Worm (Caenorhabditis elegans) whole organism, mixed stage, embryonic: ENCODE measurements around the gene nspf-2.
"Not testable (repeated sequence)": the region's sequence is repeated elsewhere in the genome, so short reads cannot be mapped to it uniquely, and the experiment has no call there.

Experiments used
- M03D4.4 ChIP-seq: sonication (generic microtip); optimal IDR thresholded peaks from 2 replicates; lab custom pipeline; 2017; ENCODE audit warnings: mild to moderate bottlenecking, missing genetic modification characterization, missing compliant biosample characterization
- bed-3 ChIP-seq: fragments of 200-800 bp; sonication (Bioruptor generic); optimal IDR thresholded peaks from 3 replicates; lab custom pipeline; 2018; ENCODE audit warnings: mild to moderate bottlenecking, missing genetic modification characterization, moderate library complexity, missing compliant biosample characterization
- blmp-1 ChIP-seq: fragments of 150-350 bp; optimal IDR thresholded peaks from 2 replicates; lab custom pipeline; 2014; ENCODE audit warnings: missing biosample characterization, missing genetic modification characterization
- ceh-39 ChIP-seq: fragments of 150-350 bp; optimal IDR thresholded peaks from 2 replicates; lab custom pipeline; 2014; ENCODE audit warnings: missing biosample characterization, missing genetic modification characterization
- ceh-43 ChIP-seq: fragments of 200-800 bp; sonication (Bioruptor generic); optimal IDR thresholded peaks from 2 replicates; lab custom pipeline; 2018; ENCODE audit warnings: mild to moderate bottlenecking, missing genetic modification characterization, moderate library complexity, missing compliant biosample characterization
- ceh-83 ChIP-seq: fragments of 200-800 bp; sonication (Bioruptor generic); optimal IDR thresholded peaks from 2 replicates; lab custom pipeline; 2018; ENCODE audit warnings: mild to moderate bottlenecking, missing genetic modification characterization, missing compliant biosample characterization
- ces-1 ChIP-seq: fragments of 150-350 bp; optimal IDR thresholded peaks from 2 replicates; lab custom pipeline; 2014; ENCODE audit warnings: missing biosample characterization, missing genetic modification reagents, missing genetic modification characterization
- cnd-1 ChIP-seq: fragments of 200-800 bp; sonication (Bioruptor generic); optimal IDR thresholded peaks from 2 replicates; lab custom pipeline; 2018; ENCODE audit warnings: mild to moderate bottlenecking, missing genetic modification characterization, missing compliant biosample characterization
- drap-1 ChIP-seq: fragments of 200-800 bp; sonication (Bioruptor generic); optimal IDR thresholded peaks from 3 replicates; lab custom pipeline; 2018; ENCODE audit warnings: mild to moderate bottlenecking, missing genetic modification characterization, missing compliant biosample characterization
- elt-3 ChIP-seq: fragments of 150-350 bp; optimal IDR thresholded peaks from 2 replicates; lab custom pipeline; 2014; ENCODE audit warnings: missing biosample characterization, missing genetic modification characterization
- flh-1 ChIP-seq: fragments of 200-800 bp; sonication (Bioruptor generic); optimal IDR thresholded peaks from 2 replicates; lab custom pipeline; 2018; ENCODE audit warnings: mild to moderate bottlenecking, missing genetic modification characterization, moderate library complexity, missing compliant biosample characterization
- ham-2 ChIP-seq: fragments of 200-800 bp; sonication (Bioruptor generic); optimal IDR thresholded peaks from 2 replicates; lab custom pipeline; 2018; ENCODE audit warnings: mild to moderate bottlenecking, missing genetic modification characterization, missing compliant biosample characterization
- hlh-1 ChIP-seq: fragments of 150-350 bp; optimal IDR thresholded peaks from 2 replicates; lab custom pipeline; 2014; ENCODE audit warnings: missing biosample characterization, missing genetic modification reagents, missing genetic modification characterization
- lin-32 ChIP-seq: fragments of 200-800 bp; sonication (Bioruptor generic); optimal IDR thresholded peaks from 2 replicates; lab custom pipeline; 2018; ENCODE audit warnings: mild to moderate bottlenecking, missing genetic modification characterization, missing compliant biosample characterization
- lsy-2 ChIP-seq: fragments of 150-350 bp; optimal IDR thresholded peaks from 2 replicates; lab custom pipeline; 2014; ENCODE audit warnings: missing biosample characterization, missing genetic modification characterization
- mab-5 ChIP-seq: fragments of 150-350 bp; optimal IDR thresholded peaks from 2 replicates; lab custom pipeline; 2014; ENCODE audit warnings: missing biosample characterization, missing genetic modification characterization
- nhr-12 ChIP-seq: fragments of 150-350 bp; optimal IDR thresholded peaks from 2 replicates; lab custom pipeline; 2014; ENCODE audit warnings: missing biosample characterization, missing genetic modification characterization
- nhr-28 ChIP-seq: fragments of 150-350 bp; optimal IDR thresholded peaks from 2 replicates; lab custom pipeline; 2014; ENCODE audit warnings: missing biosample characterization, missing genetic modification characterization
- nhr-76 ChIP-seq: sonication (generic microtip); optimal IDR thresholded peaks from 2 replicates; lab custom pipeline; 2017; ENCODE audit warnings: missing biosample characterization, missing genetic modification characterization
- sem-2 ChIP-seq: fragments of 200-800 bp; sonication (Bioruptor generic); optimal IDR thresholded peaks from 2 replicates; lab custom pipeline; 2018; ENCODE audit warnings: mild to moderate bottlenecking, missing genetic modification characterization, missing compliant biosample characterization
- snpc-4 ChIP-seq: fragments of 150-350 bp; optimal IDR thresholded peaks from 2 replicates; lab custom pipeline; 2014; ENCODE audit warnings: missing biosample characterization, missing genetic modification characterization
- sptf-1 ChIP-seq: sonication (generic microtip); optimal IDR thresholded peaks from 2 replicates; lab custom pipeline; 2017; ENCODE audit warnings: mild to moderate bottlenecking, missing genetic modification characterization, moderate library complexity, missing compliant biosample characterization
- tbx-8 ChIP-seq: fragments of 200-800 bp; sonication (Bioruptor generic); optimal IDR thresholded peaks from 2 replicates; lab custom pipeline; 2018; ENCODE audit warnings: mild to moderate bottlenecking, missing genetic modification characterization, moderate library complexity, missing compliant biosample characterization
- unc-120 ChIP-seq: sonication (generic microtip); optimal IDR thresholded peaks from 2 replicates; lab custom pipeline; 2017; ENCODE audit warnings: missing genetic modification characterization, missing compliant biosample characterization; ENCODE audit not compliant: poor library complexity, severe bottlenecking
- unc-39 ChIP-seq: fragments of 150-350 bp; optimal IDR thresholded peaks from 2 replicates; lab custom pipeline; 2014; ENCODE audit warnings: missing biosample characterization, missing genetic modification characterization
- unc-62 ChIP-seq: fragments of 150-350 bp; optimal IDR thresholded peaks from 2 replicates; lab custom pipeline; 2014; ENCODE audit warnings: missing biosample characterization, missing genetic modification reagents, missing genetic modification characterization
- zip-8 ChIP-seq: fragments of 150-350 bp; optimal IDR thresholded peaks from 2 replicates; lab custom pipeline; 2014; ENCODE audit warnings: missing biosample characterization, missing genetic modification characterization
- ztf-11 ChIP-seq: fragments of 150-350 bp; optimal IDR thresholded peaks from 2 replicates; lab custom pipeline; 2014; ENCODE audit warnings: missing biosample characterization, missing genetic modification characterization

The nspf-2 gene

ce11 chrII:2688616-2689015 is at the start of gene nspf-2:
Gene nspf-2 (plus strand): TSS chrII:2688916.
- TF ChIP-seq sptf-1 (tag; lab: Kevin White, UChicago); zip-8 (tag; lab: Kevin White, UChicago); unc-39: not testable (repeated sequence)
- TF ChIP-seq, all 35 proteins: peak for 0; not testable (repeated sequence) for 35

DNA sequence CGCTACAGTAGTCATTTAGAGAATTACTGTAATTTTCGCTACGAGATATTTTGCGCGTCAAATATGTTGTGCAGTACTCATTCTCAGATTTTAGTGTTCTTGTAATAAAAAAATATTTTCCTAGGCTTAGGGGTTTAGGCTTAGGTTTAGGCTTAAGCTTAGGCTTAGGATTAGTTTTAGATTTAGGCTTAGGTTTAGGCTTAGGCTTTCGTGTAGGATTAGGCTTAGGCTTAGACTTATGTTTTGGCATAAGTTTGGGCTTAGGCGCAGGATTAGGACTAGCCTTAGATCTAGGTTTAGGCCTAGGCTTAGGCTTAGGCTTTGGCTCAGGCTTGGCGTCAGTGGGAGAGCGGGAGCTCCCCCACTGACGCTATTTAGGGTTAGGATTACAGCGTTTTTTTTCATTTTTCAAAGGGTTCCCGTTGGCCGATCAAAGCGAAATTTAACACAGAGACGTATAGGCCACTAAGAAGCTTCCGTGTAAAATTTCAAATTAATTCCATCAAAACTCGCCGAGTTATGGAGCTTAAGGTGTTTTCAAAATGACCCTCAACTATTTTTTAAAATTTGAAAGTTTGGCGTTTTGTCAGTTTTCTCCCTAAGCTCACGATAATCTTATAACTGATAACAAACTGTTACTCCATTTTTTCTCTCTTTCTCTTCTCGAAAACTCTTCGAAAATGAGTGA is 49.2 kb upstream of the nspf-2 start, which contains the start of gene F22E5.8:
Gene F22E5.8 (plus strand): TSS at position 638 of the 688 bp plus-strand sequence.
- not testable (repeated sequence) for TF ChIP-seq nhr-12; mab-5 (tag; lab: Kevin White, UChicago); lsy-2 (tag; lab: Kevin White, UChicago)
- TF ChIP-seq, all 35 proteins: peak for 0; not testable (repeated sequence) for 35

DNA sequence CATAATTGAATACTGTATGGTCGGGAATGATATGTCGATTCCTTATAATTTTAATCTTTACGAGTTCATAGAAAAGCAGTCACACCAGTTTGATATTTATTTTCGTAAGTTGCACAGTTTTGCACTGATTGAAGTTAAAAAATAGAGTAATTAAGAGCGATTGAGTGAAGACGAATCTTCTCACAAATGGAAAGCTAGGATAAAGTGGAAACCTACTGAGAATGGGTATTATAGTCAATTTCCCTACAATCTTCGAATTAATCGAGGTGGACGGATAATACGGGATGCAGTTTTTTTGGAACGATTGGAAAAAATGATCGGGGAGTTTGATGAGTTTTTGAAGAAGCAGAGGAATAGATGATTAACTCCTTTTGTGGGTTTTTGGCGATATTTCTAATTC is 47.7 kb upstream of the nspf-2 start, which contains the start of gene F22E5.23:
Gene F22E5.23 (plus strand): TSS at position 301 of the 400 bp plus-strand sequence.
- no peak for TF ChIP-seq nhr-12
- TF ChIP-seq ceh-39 (tag; lab: Kevin White, UChicago), result no peak
- TF ChIP-seq zip-8 (tag; lab: Kevin White, UChicago), result no peak
- no peak for TF ChIP-seq elt-3 (tag; lab: Kevin White, UChicago)
- no peak for TF ChIP-seq ceh-43 (GFP tag; lab: Kevin White, UChicago)
- TF ChIP-seq nhr-76, result no peak
- TF ChIP-seq unc-62 (GFP tag; lab: Kevin White, UChicago), result no peak
- no peak for TF ChIP-seq unc-120 (tag; lab: Kevin White, UChicago)
- no peak for TF ChIP-seq blmp-1
- no peak for TF ChIP-seq hlh-1 (tag; lab: Kevin White, UChicago)
- no peak for TF ChIP-seq ceh-83 (GFP tag; lab: Kevin White, UChicago)
- no peak for TF ChIP-seq tbx-8
- no peak for TF ChIP-seq mab-5 (tag; lab: Kevin White, UChicago)
- no peak for TF ChIP-seq ces-1 (GFP tag; lab: Kevin White, UChicago)
- TF ChIP-seq ham-2 (GFP tag; lab: Kevin White, UChicago), result no peak
- TF ChIP-seq ztf-11 (tag; lab: Kevin White, UChicago), result no peak
- TF ChIP-seq lin-32, result no peak
- TF ChIP-seq drap-1 (GFP tag; lab: Kevin White, UChicago), result no peak
- no peak for TF ChIP-seq bed-3 (GFP tag; lab: Kevin White, UChicago)
- no peak for TF ChIP-seq sem-2 (GFP tag; lab: Kevin White, UChicago)
- TF ChIP-seq, all 35 proteins: peak for 0

DNA sequence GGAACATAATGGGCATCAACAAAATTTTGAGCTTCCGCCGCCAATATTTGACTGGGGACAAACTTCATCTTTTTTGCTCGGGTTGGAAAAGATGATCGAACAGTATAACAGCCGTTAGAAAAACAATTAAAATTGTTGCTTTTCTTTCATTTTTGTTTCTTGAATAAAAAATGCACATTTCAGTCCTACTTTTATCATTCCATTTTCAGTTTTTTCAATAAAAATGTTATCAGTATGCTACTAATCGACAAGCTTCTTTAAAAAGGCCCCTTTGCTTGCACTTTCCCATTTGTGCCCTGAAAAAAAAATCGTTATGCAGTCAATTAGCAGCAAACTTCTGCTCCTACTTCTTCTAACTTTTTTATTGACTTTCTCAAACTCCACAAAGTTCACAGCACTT is 46.9 kb upstream of the nspf-2 start, which contains the start of gene F22E5.7:
Gene F22E5.7 (plus strand): TSS at position 301 of the 400 bp plus-strand sequence.
- TF ChIP-seq cnd-1 (tag; lab: Kevin White, UChicago) (no peak), zip-8 (tag; lab: Kevin White, UChicago) (no peak), blmp-1 (no peak), nhr-28 (no peak), lsy-2 (tag; lab: Kevin White, UChicago) (no peak), nhr-12 (no peak), flh-1 (GFP tag; lab: Kevin White, UChicago) (no peak), snpc-4 (tag; lab: Kevin White, UChicago) (no peak), hlh-1 (tag; lab: Kevin White, UChicago) (no peak), sem-2 (GFP tag; lab: Kevin White, UChicago) (no peak)

ce11 chrII:2644498-2644897 is 44.2 kb upstream of the nspf-2 start, which contains the start of gene F22E5.11:
Gene F22E5.11 (minus strand): TSS chrII:2644598.
- no peak for TF ChIP-seq M03D4.4 (tag; lab: Kevin White, UChicago)

DNA sequence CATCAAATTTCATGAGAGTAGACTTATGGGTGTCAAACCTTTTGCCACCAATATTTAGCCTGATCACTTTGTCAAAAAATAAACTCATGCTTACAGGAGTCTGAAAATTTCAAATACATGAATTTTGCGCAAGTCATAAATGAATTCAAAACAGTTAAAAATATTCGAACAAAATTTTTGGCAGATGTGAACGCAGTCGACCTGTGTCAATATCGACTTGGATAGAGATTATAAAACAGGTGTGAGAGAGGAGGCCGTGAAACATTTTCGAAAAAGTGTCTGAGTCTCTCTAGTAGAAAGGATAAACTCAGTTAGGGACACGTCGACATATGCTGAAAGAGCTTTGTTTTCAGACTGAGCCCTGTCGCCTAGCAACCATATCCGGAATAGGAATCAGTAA is 42.0 kb upstream of the nspf-2 start, which contains the start of gene F22E5.12:
Gene F22E5.12 (minus strand): TSS at position 101 of the 400 bp plus-strand sequence.
- not testable (repeated sequence) for TF ChIP-seq ceh-39, hlh-1, M03D4.4 (tag; lab: Kevin White, UChicago)
